Worm (Caenorhabditis elegans) whole organism, L1 larva: ENCODE results near the gene K08D8.5.

Experiments
- F16B12.6 ChIP-seq: fragments of 150-350 bp; optimal IDR thresholded peaks from 2 replicates; lab custom pipeline; 2014; ENCODE audit warnings: missing biosample characterization, missing genetic modification characterization
- aha-1 ChIP-seq: fragments of 150-350 bp; optimal IDR thresholded peaks from 2 replicates; lab custom pipeline; 2014; ENCODE audit warnings: missing biosample characterization, missing genetic modification characterization
- alr-1 ChIP-seq: fragments of 200-800 bp; sonication (Bioruptor generic); optimal IDR thresholded peaks from 2 replicates; lab custom pipeline; 2018; ENCODE audit warnings: borderline replicate concordance, mild to moderate bottlenecking, missing genetic modification characterization, missing compliant biosample characterization
- ama-1 ChIP-seq: fragments of 150-350 bp; optimal IDR thresholded peaks from 2 replicates; lab custom pipeline; 2014
- blmp-1 ChIP-seq: fragments of 150-350 bp; optimal IDR thresholded peaks from 2 replicates; lab custom pipeline; 2014; ENCODE audit warnings: missing biosample characterization, missing genetic modification characterization
- ceh-90 ChIP-seq: sonication (generic microtip); optimal IDR thresholded peaks from 2 replicates; lab custom pipeline; 2016; ENCODE audit warnings: missing genetic modification characterization, missing compliant biosample characterization
- dpl-1 ChIP-seq, 3 experiments: fragments of 150-350 bp in 2 of 3; sonication (generic microtip) in 1 of 3; optimal IDR thresholded peaks; 2 replicates each; lab custom pipeline; 2014 to 2017; ENCODE audit warnings: missing biosample characterization in 3 of 3, missing genetic modification characterization in 3 of 3, missing genetic modification reagents in 3 of 3
- dsc-1 ChIP-seq: sonication (generic microtip); optimal IDR thresholded peaks from 2 replicates; lab custom pipeline; 2016; ENCODE audit warnings: mild to moderate bottlenecking, missing genetic modification characterization, missing compliant biosample characterization
- efl-1 ChIP-seq, 4 experiments: fragments of 150-350 bp; optimal IDR thresholded peaks in 3 of 4; peaks in 1 of 4; 1 replicate in 1 of 4; 2 replicates in 3 of 4; lab custom pipeline; 2014; ENCODE audit warnings: missing biosample characterization in 2 of 4, missing genetic modification characterization in 2 of 4, missing genetic modification reagents in 2 of 4
- elt-2 ChIP-seq: sonication (generic microtip); optimal IDR thresholded peaks from 2 replicates; lab custom pipeline; 2016; ENCODE audit warnings: missing genetic modification characterization, mild to moderate bottlenecking, inconsistent platforms, missing compliant biosample characterization, missing genetic modification reagents
- elt-3 ChIP-seq, 6 experiments: fragments of 150-350 bp in 1 of 6; sonication (generic microtip); optimal IDR thresholded peaks; 2 replicates each; lab custom pipeline; 2017 to 2018; ENCODE audit warnings: missing biosample characterization in 6 of 6, missing genetic modification characterization in 6 of 6, inconsistent platforms in 1 of 6
- fkh-10 ChIP-seq: sonication (generic microtip); optimal IDR thresholded peaks from 2 replicates; lab custom pipeline; 2017; ENCODE audit warnings: missing biosample characterization, missing genetic modification reagents, missing genetic modification characterization
- fkh-8 ChIP-seq: sonication (generic microtip); optimal IDR thresholded peaks from 2 replicates; lab custom pipeline; 2016; ENCODE audit warnings: mild to moderate bottlenecking, missing genetic modification characterization, missing compliant biosample characterization
- hlh-4 ChIP-seq: sonication (generic microtip); optimal IDR thresholded peaks from 2 replicates; lab custom pipeline; 2016; ENCODE audit warnings: mild to moderate bottlenecking, missing genetic modification characterization, missing compliant biosample characterization
- irx-1 ChIP-seq: sonication (generic microtip); optimal IDR thresholded peaks from 2 replicates; lab custom pipeline; 2016; ENCODE audit warnings: missing genetic modification characterization, missing compliant biosample characterization
- isw-1 ChIP-seq: fragments of 200-800 bp; sonication (Bioruptor generic); IDR thresholded peaks from 2 replicates; pipeline ENCODE4 v1.3.6; 2022; ENCODE audit warnings: missing genetic modification characterization, missing compliant biosample characterization
- lin-15B ChIP-seq: fragments of 150-350 bp; sonication (generic microtip); optimal IDR thresholded peaks from 3 replicates; lab custom pipeline; 2014; ENCODE audit warnings: missing biosample characterization, missing genetic modification characterization
- lin-35 ChIP-seq, 2 experiments: fragments of 150-350 bp; optimal IDR thresholded peaks; 2 replicates each; lab custom pipeline; 2014; ENCODE audit warnings: missing biosample characterization in 2 of 2, missing genetic modification characterization in 2 of 2, missing genetic modification reagents in 2 of 2
- lin-39 ChIP-seq: fragments of 150-350 bp; optimal IDR thresholded peaks from 2 replicates; lab custom pipeline; 2014; ENCODE audit warnings: missing biosample characterization, missing genetic modification reagents, missing genetic modification characterization
- mef-2 ChIP-seq: fragments of 150-350 bp; optimal IDR thresholded peaks from 2 replicates; lab custom pipeline; 2014; ENCODE audit warnings: missing biosample characterization, missing genetic modification characterization
- nhr-19 ChIP-seq: fragments of 200-800 bp; sonication (Bioruptor generic); conservative IDR thresholded peaks from 2 replicates; pipeline ENCODE4 v1.3.6; 2022; ENCODE audit warnings: missing genetic modification characterization, missing compliant biosample characterization
- nhr-20 ChIP-seq: sonication (generic microtip); optimal IDR thresholded peaks from 2 replicates; lab custom pipeline; 2016; ENCODE audit warnings: mild to moderate bottlenecking, missing genetic modification characterization, missing compliant biosample characterization
- nhr-28 ChIP-seq: fragments of 150-350 bp; optimal IDR thresholded peaks from 2 replicates; lab custom pipeline; 2014; ENCODE audit warnings: missing biosample characterization, missing genetic modification characterization
- nhr-76 ChIP-seq: sonication (generic microtip); optimal IDR thresholded peaks from 2 replicates; lab custom pipeline; 2017; ENCODE audit warnings: missing biosample characterization, missing genetic modification characterization
- nhr-85 ChIP-seq: sonication (generic microtip); peaks from one replicate; lab custom pipeline; 2016; ENCODE audit warnings: missing genetic modification characterization, inconsistent platforms, missing compliant biosample characterization
- nhr-90 ChIP-seq: sonication (generic microtip); optimal IDR thresholded peaks from 2 replicates; lab custom pipeline; 2016; ENCODE audit warnings: mild to moderate bottlenecking, missing genetic modification characterization, missing compliant biosample characterization; ENCODE audit not compliant: poor library complexity
- sup-37 ChIP-seq: fragments of 200-800 bp; sonication (Bioruptor generic); optimal IDR thresholded peaks from 2 replicates; lab custom pipeline; 2018; ENCODE audit warnings: mild to moderate bottlenecking, missing genetic modification characterization, missing compliant biosample characterization
- tlp-1 ChIP-seq: fragments of 150-350 bp; optimal IDR thresholded peaks from 2 replicates; lab custom pipeline; 2014; ENCODE audit warnings: missing biosample characterization, missing genetic modification characterization
- unc-86 ChIP-seq: sonication (generic microtip); optimal IDR thresholded peaks from 2 replicates; lab custom pipeline; 2016; ENCODE audit warnings: missing genetic modification characterization, missing compliant biosample characterization

K08D8.5 gene

ce11 chrIV:12921027-12921426 is 9.1 kb upstream of the K08D8.5 start, which contains the start of gene C32H11.4:
Gene C32H11.4 (plus strand): TSS chrIV:12921264.
- TF ChIP-seq F16B12.6 (tag; lab: Kevin White, UChicago) (no peak), elt-2 (peak; percentile 89), dpl-1 (GFP tag; optimal IDR thresholded peaks at IDR 0.05; lab: Kevin White, UChicago) (no peak)

ce11 chrIV:12920553-12920952 is 8.6 kb upstream of the K08D8.5 start:
- TF ChIP-seq ceh-90 (tag; lab: Kevin White, UChicago), result no peak
- TF ChIP-seq nhr-76, result no peak
- no peak for TF ChIP-seq fkh-10 (GFP tag; lab: Kevin White, UChicago)
- no peak for TF ChIP-seq mef-2
- TF ChIP-seq nhr-19, result no peak
- no peak for TF ChIP-seq nhr-28 (tag; lab: Kevin White, UChicago)
- no peak for TF ChIP-seq dsc-1
- TF ChIP-seq unc-86 (tag; lab: Kevin White, UChicago), result no peak
- TF ChIP-seq fkh-8 (tag; lab: Kevin White, UChicago), result no peak
- no peak for TF ChIP-seq lin-39
- TF ChIP-seq sup-37, result no peak
- TF ChIP-seq blmp-1 (tag; lab: Kevin White, UChicago), result no peak
- no peak for TF ChIP-seq tlp-1
- TF ChIP-seq, all 84 proteins: peak for 0

ce11 chrIV:12918256-12918655 is 6.3 kb upstream of the K08D8.5 start, which contains the start of gene C32H11.3:
Gene C32H11.3 (plus strand): TSS chrIV:12918556.
- TF ChIP-seq alr-1 (tag; lab: Kevin White, UChicago) (no peak), hlh-4 (tag; lab: Kevin White, UChicago) (peak; percentile 46)

ce11 chrIV:12915479-12915878 is 3.5 kb upstream of the K08D8.5 start, which contains the start of gene srz-15:
Gene srz-15 (plus strand): TSS chrIV:12915779.
- no peak for TF ChIP-seq efl-1 (optimal IDR thresholded peaks at IDR 0.05; lab: Kevin White, UChicago)
- no peak for TF ChIP-seq efl-1 (GFP tag; optimal IDR thresholded peaks at IDR 0.05 in 1 of 2; lab: Kevin White, UChicago)
- no peak for TF ChIP-seq elt-2
- no peak for TF ChIP-seq irx-1 (tag; lab: Kevin White, UChicago)
- no peak for TF ChIP-seq nhr-90 (tag; lab: Kevin White, UChicago)
- no peak for TF ChIP-seq elt-3 (tag; optimal IDR thresholded peaks at IDR 0.05; lab: Kevin White, UChicago)
- TF ChIP-seq lin-15B (tag; lab: Kevin White, UChicago), result no peak
- TF ChIP-seq aha-1, result no peak

- TF ChIP-seq nhr-85 (tag; lab: Kevin White, UChicago), result peak; percentile 0
- no peak for TF ChIP-seq ama-1 (lab: Kevin White, UChicago)
Observed at ce11 chrIV:12914532-12915019, 2.6 kb upstream of the K08D8.5 start, which contains the start of gene irg-6. Gene irg-6 (minus strand): TSS chrIV:12914969.

- TF ChIP-seq ceh-90 (tag; lab: Kevin White, UChicago) (no peak), sup-37 (no peak), elt-2 (peak; percentile 58)
Observed at ce11 chrIV:12909871-12910270, 2.1 kb downstream of the K08D8.5 start, which contains the start of gene K08D8.4. Gene K08D8.4 (minus strand): TSS chrIV:12909998.

ce11 chrIV:12906529-12906928 is 5.4 kb downstream of the K08D8.5 start, which contains the start of gene K08D8.3:
Gene K08D8.3 (minus strand): TSS chrIV:12906659.
- TF ChIP-seq lin-35 (GFP tag; optimal IDR thresholded peaks at IDR 0.05; lab: Kevin White, UChicago) (peak in 1 of 2 experiments; percentile 16), nhr-20 (tag; lab: Kevin White, UChicago) (peak; percentile 11), isw-1 (GFP tag; lab: Robert Waterston, UW) (no peak), elt-2 (peak; percentile 86)
